Fruit fly (Drosophila melanogaster) whole organism, embryonic: ENCODE data around the gene pyx.

Experiments
- Adf1 ChIP-seq: fragments of 200-800 bp; sonication (Bioruptor generic); IDR thresholded peaks from 2 replicates; pipeline ENCODE4 v1.3.6; 2022; ENCODE audit warnings: missing biosample characterization, missing genetic modification characterization
- Awh ChIP-seq: fragments of 200-800 bp; sonication (Bioruptor generic); IDR thresholded peaks from 2 replicates; pipeline ENCODE4, ENCODE4 v1.3.6; 2022; ENCODE audit warnings: missing biosample characterization, missing genetic modification characterization
- B-H1 ChIP-seq: fragments of 200-800 bp; sonication (Bioruptor generic); IDR thresholded peaks from 3 replicates; pipeline ENCODE4 v1.3.6; 2022; ENCODE audit warnings: missing biosample characterization, missing genetic modification characterization
- CG1024 ChIP-seq: fragments of 200-800 bp; sonication (Bioruptor generic); IDR thresholded peaks from 2 replicates; pipeline ENCODE4 v1.3.6; 2022; ENCODE audit warnings: missing biosample characterization, missing genetic modification characterization
- CG10543 ChIP-seq: fragments of 200-800 bp; sonication (Bioruptor generic); optimal IDR thresholded peaks from 3 replicates; lab custom pipeline; 2017; ENCODE audit warnings: missing biosample characterization, mild to moderate bottlenecking, missing genetic modification characterization, moderate library complexity
- CG11247 ChIP-seq: fragments of 200-800 bp; sonication (Bioruptor generic); IDR thresholded peaks from 2 replicates; pipeline ENCODE4 v1.3.6; 2022; ENCODE audit warnings: missing biosample characterization, missing genetic modification characterization
- CG11504 ChIP-seq: fragments of 200-800 bp; sonication (Bioruptor generic); optimal IDR thresholded peaks from 3 replicates; lab custom pipeline; 2019; ENCODE audit warnings: missing biosample characterization, mild to moderate bottlenecking, missing genetic modification characterization, moderate library complexity
- CG12071 ChIP-seq: fragments of 200-800 bp; sonication (Bioruptor generic); optimal IDR thresholded peaks from 3 replicates; lab custom pipeline; 2018; ENCODE audit warnings: missing biosample characterization, mild to moderate bottlenecking, missing genetic modification characterization
- CG12744 ChIP-seq: fragments of 200-800 bp; sonication (Bioruptor generic); optimal IDR thresholded peaks from 2 replicates; lab custom pipeline; 2016; ENCODE audit warnings: missing biosample characterization, missing genetic modification characterization
- CG13123 ChIP-seq: fragments of 200-800 bp; sonication (Bioruptor generic); optimal IDR thresholded peaks from 2 replicates; lab custom pipeline; 2016; ENCODE audit warnings: missing biosample characterization, missing genetic modification characterization
- CG15011 ChIP-seq: fragments of 200-800 bp; sonication (Bioruptor generic); optimal IDR thresholded peaks from 3 replicates; lab custom pipeline; 2018; ENCODE audit warnings: missing biosample characterization, mild to moderate bottlenecking, missing genetic modification characterization
- CG15479 ChIP-seq: fragments of 200-800 bp; sonication (Bioruptor generic); optimal IDR thresholded peaks from 3 replicates; lab custom pipeline; 2019; ENCODE audit warnings: missing biosample characterization, mild to moderate bottlenecking, missing genetic modification characterization, moderate library complexity
- CG17359 ChIP-seq: fragments of 200-800 bp; sonication (Bioruptor generic); optimal IDR thresholded peaks from 3 replicates; lab custom pipeline; 2018; ENCODE audit warnings: missing biosample characterization, mild to moderate bottlenecking, missing genetic modification characterization, moderate library complexity
- CG2116 ChIP-seq: fragments of 200-800 bp; sonication (Bioruptor generic); optimal IDR thresholded peaks from 3 replicates; lab custom pipeline; 2018; ENCODE audit warnings: missing biosample characterization, mild to moderate bottlenecking, missing genetic modification characterization
- CG2678 ChIP-seq: fragments of 200-800 bp; sonication (Bioruptor generic); optimal IDR thresholded peaks from 3 replicates; lab custom pipeline; 2019; ENCODE audit warnings: missing biosample characterization, mild to moderate bottlenecking, missing genetic modification characterization, moderate library complexity
- CG32767 ChIP-seq: fragments of 200-800 bp; sonication (Bioruptor generic); IDR thresholded peaks from 2 replicates; pipeline ENCODE4 v1.3.6; 2022; ENCODE audit warnings: missing biosample characterization, missing genetic modification characterization
- CG33557 ChIP-seq: fragments of 200-800 bp; sonication (Bioruptor generic); optimal IDR thresholded peaks from 2 replicates; lab custom pipeline; 2019; ENCODE audit warnings: missing biosample characterization, mild to moderate bottlenecking, missing genetic modification characterization, moderate library complexity
- CG3838 ChIP-seq: fragments of 200-800 bp; sonication (Bioruptor generic); optimal IDR thresholded peaks from 3 replicates; lab custom pipeline; 2016; ENCODE audit warnings: missing biosample characterization, missing genetic modification characterization
- CG4328 ChIP-seq: fragments of 200-800 bp; sonication (Bioruptor generic); optimal IDR thresholded peaks from 3 replicates; lab custom pipeline; 2017; ENCODE audit warnings: missing biosample characterization, missing genetic modification reagents, missing genetic modification characterization
- CG4360 ChIP-seq: fragments of 200-800 bp; sonication (Bioruptor generic); IDR thresholded peaks from 2 replicates; pipeline ENCODE4 v1.3.6; 2022; ENCODE audit warnings: missing biosample characterization, missing genetic modification characterization
- CG4730 ChIP-seq: fragments of 200-800 bp; sonication (Bioruptor generic); IDR thresholded peaks from 2 replicates; pipeline ENCODE4 v1.3.6; 2022; ENCODE audit warnings: missing biosample characterization, missing genetic modification characterization
- CG4854 ChIP-seq: fragments of 200-800 bp; sonication (Bioruptor generic); optimal IDR thresholded peaks from 2 replicates; lab custom pipeline; 2016; ENCODE audit warnings: missing biosample characterization, missing genetic modification characterization, inconsistent platforms
- CG9215 ChIP-seq: fragments of 200-800 bp; sonication (Bioruptor generic); IDR thresholded peaks from 2 replicates; pipeline ENCODE4 v1.3.6; 2022; ENCODE audit warnings: missing biosample characterization, missing genetic modification characterization
- CTCF ChIP-seq: fragments of 200-800 bp; sonication (Bioruptor generic); optimal IDR thresholded peaks from 2 replicates; lab custom pipeline; 2017; ENCODE audit warnings: missing biosample characterization, mild to moderate bottlenecking, missing genetic modification characterization, moderate library complexity
- H2.0 ChIP-seq: fragments of 200-800 bp; sonication (Bioruptor generic); IDR thresholded peaks from 2 replicates; pipeline ENCODE4 v1.3.6; 2022; ENCODE audit warnings: missing biosample characterization, missing genetic modification characterization
- Lhr ChIP-seq: fragments of 200-800 bp; sonication (Bioruptor generic); optimal IDR thresholded peaks from 3 replicates; lab custom pipeline; 2017; ENCODE audit warnings: mild to moderate bottlenecking, missing biosample characterization, missing genetic modification reagents, missing genetic modification characterization
- Lpt ChIP-seq: fragments of >200 bp; optimal IDR thresholded peaks from 2 replicates; lab custom pipeline; 2018; ENCODE audit warnings: missing biosample characterization, missing genetic modification characterization
- MESR4 ChIP-seq: fragments of 200-800 bp; sonication (Bioruptor generic); optimal IDR thresholded peaks from 2 replicates; lab custom pipeline; 2018; ENCODE audit warnings: missing biosample characterization, mild to moderate bottlenecking, missing genetic modification characterization, moderate library complexity
- MTF-1 ChIP-seq: fragments of 200-800 bp; sonication (Bioruptor generic); optimal IDR thresholded peaks from 2 replicates; lab custom pipeline; 2018; ENCODE audit warnings: missing biosample characterization, mild to moderate bottlenecking, missing genetic modification characterization, borderline replicate concordance
- NK7.1 ChIP-seq: fragments of 200-800 bp; sonication (Bioruptor generic); optimal IDR thresholded peaks from 3 replicates; lab custom pipeline; 2016; ENCODE audit warnings: missing biosample characterization, missing genetic modification characterization
- Opbp ChIP-seq: fragments of 200-800 bp; sonication (Bioruptor generic); IDR thresholded peaks from 3 replicates; pipeline ENCODE4 v1.3.6; 2022; ENCODE audit warnings: missing biosample characterization, missing genetic modification characterization; ENCODE audit not compliant: partially characterized antibody
- PHDP ChIP-seq: fragments of 200-800 bp; sonication (Bioruptor generic); optimal IDR thresholded peaks from 3 replicates; lab custom pipeline; 2018; ENCODE audit warnings: missing biosample characterization, mild to moderate bottlenecking, missing genetic modification characterization, moderate library complexity
- bigmax ChIP-seq: fragments of 200-800 bp; sonication (Bioruptor generic); optimal IDR thresholded peaks from 2 replicates; lab custom pipeline; 2018; ENCODE audit warnings: missing biosample characterization, mild to moderate bottlenecking, missing genetic modification characterization
- btn ChIP-seq: fragments of 200-800 bp; sonication (Bioruptor generic); optimal IDR thresholded peaks from 2 replicates; lab custom pipeline; 2016; ENCODE audit warnings: missing biosample characterization, missing genetic modification characterization
- disco-r ChIP-seq: fragments of 200-800 bp; sonication (Bioruptor generic); optimal IDR thresholded peaks from 2 replicates; lab custom pipeline; 2016; ENCODE audit warnings: missing biosample characterization, missing genetic modification characterization
- dm ChIP-seq: fragments of 200-800 bp; sonication (Bioruptor generic); optimal IDR thresholded peaks from 3 replicates; lab custom pipeline; 2016; ENCODE audit warnings: missing biosample characterization, missing genetic modification characterization
- dmrt99B ChIP-seq: fragments of 200-800 bp; sonication (Bioruptor generic); optimal IDR thresholded peaks from 2 replicates; lab custom pipeline; 2018; ENCODE audit warnings: missing biosample characterization, mild to moderate bottlenecking, missing genetic modification characterization, moderate library complexity
- her ChIP-seq: fragments of 200-800 bp; sonication (Bioruptor generic); optimal IDR thresholded peaks from 2 replicates; lab custom pipeline; 2016; ENCODE audit warnings: missing biosample characterization, missing genetic modification characterization
- ind ChIP-seq: fragments of 200-800 bp; sonication (Bioruptor generic); optimal IDR thresholded peaks from 3 replicates; lab custom pipeline; 2016; ENCODE audit warnings: missing biosample characterization, missing genetic modification characterization
- jigr1 ChIP-seq: fragments of 200-800 bp; sonication (Bioruptor generic); IDR thresholded peaks from 3 replicates; pipeline ENCODE4 v1.3.6; 2022; ENCODE audit warnings: missing biosample characterization, missing genetic modification characterization
- lmd ChIP-seq: fragments of 200-800 bp; sonication (Bioruptor generic); IDR thresholded peaks from 2 replicates; pipeline ENCODE4 v1.3.6; 2022; ENCODE audit warnings: missing biosample characterization, missing genetic modification characterization
- nmo ChIP-seq: fragments of 200-800 bp; sonication (Bioruptor generic); optimal IDR thresholded peaks from 2 replicates; lab custom pipeline; 2018; ENCODE audit warnings: missing biosample characterization, mild to moderate bottlenecking, missing genetic modification characterization, moderate library complexity
- pita ChIP-seq: fragments of 200-800 bp; sonication (Bioruptor generic); optimal IDR thresholded peaks from 2 replicates; lab custom pipeline; 2017; ENCODE audit warnings: missing biosample characterization, mild to moderate bottlenecking, missing genetic modification characterization
- psq ChIP-seq: fragments of 200-800 bp; sonication (Bioruptor generic); optimal IDR thresholded peaks from 2 replicates; lab custom pipeline; 2017; ENCODE audit warnings: missing biosample characterization, missing genetic modification characterization
- pzg ChIP-seq: fragments of 200-800 bp; sonication (Bioruptor generic); optimal IDR thresholded peaks from 3 replicates; lab custom pipeline; 2018; ENCODE audit warnings: missing biosample characterization, mild to moderate bottlenecking, missing genetic modification characterization, moderate library complexity
- ranshi ChIP-seq: fragments of 200-800 bp; sonication (Bioruptor generic); IDR thresholded peaks from 2 replicates; pipeline ENCODE4 v1.3.6; 2022; ENCODE audit warnings: missing biosample characterization, missing genetic modification characterization
- rib ChIP-seq: fragments of 200-800 bp; sonication (Bioruptor generic); IDR thresholded peaks from 2 replicates; pipeline ENCODE4 v1.3.6; 2022; ENCODE audit warnings: missing biosample characterization, missing genetic modification characterization
- sim ChIP-seq: fragments of 200-800 bp; sonication (Bioruptor generic); IDR thresholded peaks from 2 replicates; pipeline ENCODE4 v1.3.6; 2022; ENCODE audit warnings: missing biosample characterization, missing genetic modification characterization
- sisA ChIP-seq: fragments of 200-800 bp; sonication (Bioruptor generic); IDR thresholded peaks from 2 replicates; pipeline ENCODE4 v1.3.6; 2022; ENCODE audit warnings: missing biosample characterization, missing genetic modification characterization
- tll ChIP-seq, 2 experiments: fragments of 200-800 bp in 1 of 2; fragments of >200 bp in 1 of 2; sonication (Bioruptor generic) in 1 of 2; optimal IDR thresholded peaks; 2 replicates each; lab custom pipeline; 2017 to 2019; ENCODE audit warnings: missing biosample characterization in 2 of 2, missing genetic modification characterization in 2 of 2, mild to moderate bottlenecking in 1 of 2, moderate library complexity in 1 of 2

pyx gene

dm6 chr3L:264378-265151 lies 41.7 kb upstream of the pyx start, which contains the start of the genes Tudor-SN and mRpL17 (continued):
- TF ChIP-seq CG10543: no peak
- no peak for TF ChIP-seq pita (GFP tag; lab: Kevin White, UChicago)
- peak; percentile 32; the same call in 1 of the 2 replicates for TF ChIP-seq CG9215 (GFP tag; lab: Robert Waterston, UW)
- TF ChIP-seq Lpt (GFP tag; lab: Kevin White, UChicago): no peak
- peak; percentile 98 for TF ChIP-seq Opbp (GFP tag; lab: Robert Waterston, UW)
- TF ChIP-seq B-H1: no peak
- TF ChIP-seq tll (GFP tag; optimal IDR thresholded peaks at IDR 0.05; lab: Kevin White, UChicago): no peak
- TF ChIP-seq CG33557: peak; percentile 43
- no peak for TF ChIP-seq CG4328
- peak; percentile 64 for TF ChIP-seq CG11504 (tag; lab: Kevin White, UChicago)
- TF ChIP-seq CG12744 (GFP tag; lab: Kevin White, UChicago): no peak
- peak; percentile 75 for TF ChIP-seq CG2116
- TF ChIP-seq Awh (GFP tag; lab: Robert Waterston, UW): no peak
- TF ChIP-seq CG15479: no peak
- TF ChIP-seq disco-r (GFP tag; lab: Kevin White, UChicago): no peak
- no peak for TF ChIP-seq CG15011 (GFP tag; lab: Kevin White, UChicago)
- no peak for TF ChIP-seq btn (GFP tag; lab: Kevin White, UChicago)
- no peak for TF ChIP-seq sisA
- TF ChIP-seq CG32767 (GFP tag; lab: Robert Waterston, UW): no peak
- peak; percentile 52 for TF ChIP-seq CG13123 (GFP tag; lab: Kevin White, UChicago)
- TF ChIP-seq ind: peak; percentile 51
- peak; percentile 49 for TF ChIP-seq pzg (GFP tag; lab: Kevin White, UChicago)
- no peak for TF ChIP-seq CG12071
- no peak for TF ChIP-seq CG11247 (GFP tag; lab: Robert Waterston, UW)
- no peak for TF ChIP-seq jigr1
- peak; percentile 38 for TF ChIP-seq bigmax (GFP tag; lab: Kevin White, UChicago)
- TF ChIP-seq NK7.1 (GFP tag; lab: Kevin White, UChicago): no peak
- no peak; the same call in 1 of the 2 replicates for TF ChIP-seq lmd
- no peak for TF ChIP-seq dm (GFP tag; lab: Kevin White, UChicago)
- TF ChIP-seq CG4854 (GFP tag; lab: Kevin White, UChicago): peak; percentile 12
- no peak for TF ChIP-seq CG1024 (GFP tag; lab: Robert Waterston, UW)
- no peak for TF ChIP-seq CG17359
- TF ChIP-seq CG4360: no peak
- TF ChIP-seq psq (GFP tag; lab: Kevin White, UChicago): peak; percentile 2
- no peak for TF ChIP-seq her (GFP tag; lab: Kevin White, UChicago)
- peak; percentile 27 for TF ChIP-seq dmrt99B (tag; lab: Kevin White, UChicago)
- TF ChIP-seq H2.0 (GFP tag; lab: Robert Waterston, UW): no peak; the same call in 1 of the 2 replicates
- TF ChIP-seq Lhr (GFP tag; lab: Kevin White, UChicago): peak; percentile 29
- peak; percentile 14; the same call in 1 of the 2 replicates for TF ChIP-seq Adf1
- TF ChIP-seq CG2678 (tag; lab: Kevin White, UChicago): peak; percentile 47
- TF ChIP-seq PHDP (tag; lab: Kevin White, UChicago): no peak
- TF ChIP-seq MTF-1 (GFP tag; lab: Kevin White, UChicago): no peak
- TF ChIP-seq sim: no peak
- TF ChIP-seq CG4730 (GFP tag; lab: Robert Waterston, UW): no peak
- peak; percentile 6 for TF ChIP-seq CTCF
- TF ChIP-seq CG3838 (GFP tag; lab: Kevin White, UChicago): no peak
- peak; percentile 63 for TF ChIP-seq nmo
- TF ChIP-seq ranshi: no peak
- TF ChIP-seq rib: no peak
- peak; percentile 77 for TF ChIP-seq MESR4 (GFP tag; lab: Kevin White, UChicago)
